Worm (Caenorhabditis elegans): Measurements from ENCODE around the gene pqn-8.

ce11 chrIII:10018007-10018406 lies 20.2 kb upstream of the pqn-8 start:
- no peak for TF ChIP-seq ces-1 (GFP tag; optimal IDR thresholded peaks at IDR 0.05)
- no peak for TF ChIP-seq ama-1 (optimal IDR thresholded peaks at IDR 0.05)
- TF ChIP-seq sox-4 (tag; optimal IDR thresholded peaks at IDR 0.05) = no peak
- TF ChIP-seq mep-1 (tag; optimal IDR thresholded peaks at IDR 0.05) = no peak
- no peak for TF ChIP-seq mdl-1 (tag; optimal IDR thresholded peaks at IDR 0.05)
- no peak for TF ChIP-seq lir-3 (tag; optimal IDR thresholded peaks at IDR 0.05; ENCODE audit: poor library complexity)
- no peak for TF ChIP-seq fkh-4 (tag; optimal IDR thresholded peaks at IDR 0.05; ENCODE audit: borderline replicate concordance)
- TF ChIP-seq snpc-4 (tag; optimal IDR thresholded peaks at IDR 0.05) = peak; percentile 25
- no peak for TF ChIP-seq egl-13 (tag; optimal IDR thresholded peaks at IDR 0.05)
- no peak for TF ChIP-seq nhr-76 (tag; optimal IDR thresholded peaks at IDR 0.05)
- no peak for TF ChIP-seq tbx-2 (tag; optimal IDR thresholded peaks at IDR 0.05)
